Fruit fly (Drosophila melanogaster) whole organism, embryonic: Measurements from ENCODE around the gene CG15406.
A peak's percentile ranks its signal among the peaks of the same experiment; 100 is the strongest.

Experiments used
- Asciz ChIP-seq: fragments of 200-800 bp; sonication (Bioruptor generic); optimal IDR thresholded peaks from 2 replicates; lab custom pipeline; 2017; ENCODE audit warnings: missing biosample characterization, mild to moderate bottlenecking, missing genetic modification characterization, missing genetic modification reagents
- Awh ChIP-seq: fragments of 200-800 bp; sonication (Bioruptor generic); IDR thresholded peaks from 2 replicates; pipeline ENCODE4, ENCODE4 v1.3.6; 2022; ENCODE audit warnings: missing biosample characterization, missing genetic modification characterization
- B-H1 ChIP-seq: fragments of 200-800 bp; sonication (Bioruptor generic); IDR thresholded peaks from 3 replicates; pipeline ENCODE4 v1.3.6; 2022; ENCODE audit warnings: missing biosample characterization, missing genetic modification characterization
- B-H2 ChIP-seq: fragments of 200-800 bp; sonication (Bioruptor generic); optimal IDR thresholded peaks from 2 replicates; lab custom pipeline; 2018; ENCODE audit warnings: missing biosample characterization, mild to moderate bottlenecking, missing genetic modification characterization
- BEAF-32 ChIP-seq: fragments of 200-800 bp; sonication (Bioruptor generic); optimal IDR thresholded peaks from 3 replicates; lab custom pipeline; 2017; ENCODE audit warnings: missing biosample characterization, missing genetic modification characterization, mild to moderate bottlenecking, moderate library complexity, missing genetic modification reagents
- Bgb ChIP-seq: fragments of 200-800 bp; sonication (Bioruptor generic); IDR thresholded peaks from 2 replicates; pipeline ENCODE4 v1.3.6; 2022; ENCODE audit warnings: missing biosample characterization, missing genetic modification characterization; ENCODE audit not compliant: partially characterized antibody
- CG10543 ChIP-seq: fragments of 200-800 bp; sonication (Bioruptor generic); optimal IDR thresholded peaks from 3 replicates; lab custom pipeline; 2017; ENCODE audit warnings: missing biosample characterization, mild to moderate bottlenecking, missing genetic modification characterization, moderate library complexity
- CG11398 ChIP-seq: fragments of 200-800 bp; sonication (Bioruptor generic); optimal IDR thresholded peaks from 2 replicates; lab custom pipeline; 2016; ENCODE audit warnings: missing biosample characterization, missing genetic modification characterization
- CG13894 ChIP-seq: fragments of 200-800 bp; sonication (Bioruptor generic); optimal IDR thresholded peaks from 3 replicates; lab custom pipeline; 2018; ENCODE audit warnings: missing biosample characterization, mild to moderate bottlenecking, missing genetic modification characterization, moderate library complexity
- CG14710 ChIP-seq: fragments of 200-800 bp; sonication (Bioruptor generic); optimal IDR thresholded peaks from 3 replicates; lab custom pipeline; 2019; ENCODE audit warnings: missing biosample characterization, mild to moderate bottlenecking, missing genetic modification characterization, moderate library complexity
- CG15073 ChIP-seq: fragments of 200-800 bp; sonication (Bioruptor generic); optimal IDR thresholded peaks from 2 replicates; lab custom pipeline; 2016; ENCODE audit warnings: missing biosample characterization, missing genetic modification characterization
- CG1603 ChIP-seq: fragments of 200-800 bp; sonication (Bioruptor generic); optimal IDR thresholded peaks from 2 replicates; lab custom pipeline; 2019; ENCODE audit warnings: missing biosample characterization, mild to moderate bottlenecking, missing genetic modification characterization, moderate library complexity
- CG17912 ChIP-seq: fragments of 200-800 bp; sonication (Bioruptor generic); optimal IDR thresholded peaks from 2 replicates; lab custom pipeline; 2018; ENCODE audit warnings: missing biosample characterization, mild to moderate bottlenecking, missing genetic modification characterization
- CG2889 ChIP-seq: fragments of 200-800 bp; sonication (Bioruptor generic); IDR thresholded peaks from 3 replicates; pipeline ENCODE4 v1.3.6; 2022; ENCODE audit warnings: missing biosample characterization, missing genetic modification characterization
- CG30403 ChIP-seq: fragments of 200-800 bp; sonication (Bioruptor generic); optimal IDR thresholded peaks from 3 replicates; lab custom pipeline; 2016; ENCODE audit warnings: missing biosample characterization, missing genetic modification characterization
- CG31224 ChIP-seq: fragments of 200-800 bp; sonication (Bioruptor generic); IDR thresholded peaks from 2 replicates; pipeline ENCODE4 v1.3.6; 2022; ENCODE audit warnings: missing biosample characterization, missing genetic modification characterization
- CG34224 ChIP-seq: fragments of 200-800 bp; sonication (Bioruptor generic); IDR thresholded peaks from 3 replicates; pipeline ENCODE4 v1.3.6; 2022; ENCODE audit warnings: missing biosample characterization, missing genetic modification characterization; ENCODE audit not compliant: partially characterized antibody
- CG6765 ChIP-seq: fragments of 200-800 bp; sonication (Bioruptor generic); optimal IDR thresholded peaks from 3 replicates; lab custom pipeline; 2017; ENCODE audit warnings: missing biosample characterization, mild to moderate bottlenecking, missing genetic modification characterization
- CG7357 ChIP-seq: fragments of 200-800 bp; sonication (Bioruptor generic); IDR thresholded peaks from 3 replicates; pipeline ENCODE4 v1.3.6; 2022; ENCODE audit warnings: missing biosample characterization, missing genetic modification characterization
- CG8944 ChIP-seq: fragments of 200-800 bp; sonication (Bioruptor generic); optimal IDR thresholded peaks from 3 replicates; lab custom pipeline; 2016; ENCODE audit warnings: missing biosample characterization, missing genetic modification characterization
- CG9437 ChIP-seq: fragments of 200-800 bp; sonication (Bioruptor generic); optimal IDR thresholded peaks from 2 replicates; lab custom pipeline; 2018; ENCODE audit warnings: missing biosample characterization, mild to moderate bottlenecking, missing genetic modification characterization
- Dbx ChIP-seq: fragments of 200-800 bp; sonication (Bioruptor generic); IDR thresholded peaks from 3 replicates; pipeline ENCODE4 v1.3.6; 2022; ENCODE audit warnings: missing biosample characterization, missing genetic modification characterization
- Dll ChIP-seq: fragments of 200-800 bp; sonication (Bioruptor generic); IDR thresholded peaks from 4 replicates; pipeline ENCODE4 v1.3.6; 2022; ENCODE audit warnings: missing biosample characterization, missing genetic modification characterization; ENCODE audit not compliant: partially characterized antibody
- Ets65A ChIP-seq: fragments of 200-800 bp; sonication (Bioruptor generic); peaks from one replicate; lab custom pipeline; 2016; ENCODE audit warnings: missing biosample characterization, missing genetic modification characterization
- Rfx ChIP-seq: fragments of 200-800 bp; sonication (Bioruptor generic); IDR thresholded peaks from 2 replicates; pipeline ENCODE4 v1.3.6; 2022; ENCODE audit warnings: missing biosample characterization, missing genetic modification characterization
- Spps ChIP-seq: fragments of 200-800 bp; sonication (Bioruptor generic); optimal IDR thresholded peaks from 2 replicates; lab custom pipeline; 2018; ENCODE audit warnings: missing biosample characterization, mild to moderate bottlenecking, missing genetic modification characterization
- TFAM ChIP-seq: fragments of 200-800 bp; sonication (Bioruptor generic); optimal IDR thresholded peaks from 2 replicates; lab custom pipeline; 2017; ENCODE audit warnings: missing biosample characterization, missing genetic modification characterization, inconsistent platforms
- bigmax ChIP-seq: fragments of 200-800 bp; sonication (Bioruptor generic); optimal IDR thresholded peaks from 2 replicates; lab custom pipeline; 2018; ENCODE audit warnings: missing biosample characterization, mild to moderate bottlenecking, missing genetic modification characterization
- dysf ChIP-seq: fragments of 200-800 bp; sonication (Bioruptor generic); IDR thresholded peaks from 3 replicates; pipeline ENCODE4 v1.3.6; 2022; ENCODE audit warnings: missing biosample characterization, missing genetic modification characterization
- emc ChIP-seq: fragments of 200-800 bp; sonication (Bioruptor generic); optimal IDR thresholded peaks from 2 replicates; lab custom pipeline; 2016; ENCODE audit warnings: missing biosample characterization, missing genetic modification characterization
- esg ChIP-seq: fragments of 200-800 bp; sonication (Bioruptor generic); conservative IDR thresholded peaks from 2 replicates; pipeline ENCODE4 v1.3.6; 2022; ENCODE audit warnings: missing biosample characterization, missing genetic modification characterization
- eyg ChIP-seq: fragments of 200-800 bp; sonication (Bioruptor generic); optimal IDR thresholded peaks from 3 replicates; lab custom pipeline; 2016; ENCODE audit warnings: missing biosample characterization, missing genetic modification characterization
- fd3F ChIP-seq: fragments of 200-800 bp; sonication (Bioruptor generic); optimal IDR thresholded peaks from 2 replicates; lab custom pipeline; 2018; ENCODE audit warnings: missing biosample characterization, mild to moderate bottlenecking, missing genetic modification characterization, moderate library complexity
- hbn ChIP-seq: fragments of 200-800 bp; sonication (Bioruptor generic); IDR thresholded peaks from 2 replicates; pipeline ENCODE4 v1.3.6; 2022; ENCODE audit warnings: missing biosample characterization, missing genetic modification characterization; ENCODE audit not compliant: partially characterized antibody
- jing ChIP-seq: fragments of 200-800 bp; sonication (Bioruptor generic); optimal IDR thresholded peaks from 2 replicates; lab custom pipeline; 2018; ENCODE audit warnings: missing biosample characterization, mild to moderate bottlenecking, missing genetic modification characterization
- kah ChIP-seq: fragments of 200-800 bp; sonication (Bioruptor generic); optimal IDR thresholded peaks from 2 replicates; lab custom pipeline; 2018; ENCODE audit warnings: missing biosample characterization, mild to moderate bottlenecking, missing genetic modification characterization
- nmo ChIP-seq: fragments of 200-800 bp; sonication (Bioruptor generic); optimal IDR thresholded peaks from 2 replicates; lab custom pipeline; 2018; ENCODE audit warnings: missing biosample characterization, mild to moderate bottlenecking, missing genetic modification characterization, moderate library complexity
- p53 ChIP-seq: fragments of 200-800 bp; sonication (Bioruptor generic); optimal IDR thresholded peaks from 2 replicates; lab custom pipeline; 2016; ENCODE audit warnings: missing biosample characterization, missing genetic modification characterization
- pita ChIP-seq: fragments of 200-800 bp; sonication (Bioruptor generic); optimal IDR thresholded peaks from 2 replicates; lab custom pipeline; 2017; ENCODE audit warnings: missing biosample characterization, mild to moderate bottlenecking, missing genetic modification characterization
- psq ChIP-seq: fragments of 200-800 bp; sonication (Bioruptor generic); optimal IDR thresholded peaks from 2 replicates; lab custom pipeline; 2017; ENCODE audit warnings: missing biosample characterization, missing genetic modification characterization
- sens-2 ChIP-seq: fragments of 200-800 bp; sonication (Bioruptor generic); IDR thresholded peaks from 2 replicates; pipeline ENCODE4 v1.3.6; 2022; ENCODE audit warnings: missing biosample characterization, missing genetic modification characterization
- slp2 ChIP-seq: fragments of 200-800 bp; sonication (Bioruptor generic); optimal IDR thresholded peaks from 2 replicates; lab custom pipeline; 2016; ENCODE audit warnings: missing biosample characterization, missing genetic modification characterization
- ssp ChIP-seq: fragments of 200-800 bp; sonication (Bioruptor generic); IDR thresholded peaks from 2 replicates; pipeline ENCODE4 v1.3.6; 2022; ENCODE audit warnings: missing biosample characterization, missing genetic modification characterization
- stc ChIP-seq: fragments of 200-800 bp; sonication (Bioruptor generic); IDR thresholded peaks from 2 replicates; pipeline ENCODE4 v1.3.6; 2022; ENCODE audit warnings: missing biosample characterization, missing genetic modification characterization
- tna ChIP-seq: fragments of 200-800 bp; sonication (Bioruptor generic); IDR thresholded peaks from 2 replicates; pipeline ENCODE4 v1.3.6; 2022; ENCODE audit warnings: missing biosample characterization, missing genetic modification characterization; ENCODE audit not compliant: partially characterized antibody
- tx ChIP-seq: fragments of 200-800 bp; sonication (Bioruptor generic); optimal IDR thresholded peaks from 2 replicates; lab custom pipeline; 2016; ENCODE audit warnings: missing biosample characterization, missing genetic modification characterization
- usp ChIP-seq: fragments of >200 bp; optimal IDR thresholded peaks from 2 replicates; lab custom pipeline; 2017; ENCODE audit warnings: missing biosample characterization, missing genetic modification characterization
- z ChIP-seq: fragments of 200-800 bp; sonication (Bioruptor generic); IDR thresholded peaks from 3 replicates; pipeline ENCODE4 v1.3.6; 2022; ENCODE audit warnings: missing biosample characterization, missing genetic modification characterization
- zfh1 ChIP-seq: fragments of 200-800 bp; sonication (Bioruptor generic); IDR thresholded peaks from 3 replicates; pipeline ENCODE4 v1.3.6; 2022; ENCODE audit warnings: missing biosample characterization, missing genetic modification characterization

Gene CG15406

DNA sequence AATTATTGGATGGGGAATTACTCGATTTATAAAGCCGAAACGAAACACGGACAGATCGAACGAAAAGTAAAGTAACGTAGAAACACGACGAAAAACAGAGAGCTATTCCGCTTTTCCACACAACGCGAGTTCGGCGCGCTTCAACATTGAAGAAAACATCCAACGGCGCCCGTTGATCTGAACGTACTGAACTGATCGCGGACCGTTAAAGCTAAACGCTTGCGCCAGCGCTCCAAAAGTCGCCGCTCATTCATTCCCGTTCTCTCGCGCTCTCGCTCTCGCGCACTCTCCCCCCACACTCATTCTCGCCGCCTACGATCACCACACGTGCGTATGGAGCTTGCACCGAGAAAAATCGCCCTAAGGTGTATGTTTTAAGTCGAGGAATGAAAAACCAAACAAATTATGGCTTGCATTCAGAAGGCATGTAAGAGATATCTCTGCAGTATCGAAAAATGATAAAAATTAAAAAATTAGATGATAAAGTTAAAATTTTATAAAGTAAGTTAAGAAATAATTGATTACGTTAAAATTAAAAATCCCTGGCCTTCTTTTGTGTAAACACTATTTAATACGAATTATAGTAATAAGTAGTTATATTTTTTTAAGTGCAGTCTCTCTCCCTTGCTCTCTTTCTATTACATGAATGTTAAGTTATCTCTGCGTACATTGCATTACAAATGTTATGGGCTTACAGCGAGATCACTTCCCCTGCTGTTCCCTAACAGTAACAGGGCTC, 45.8 kb downstream of the CG15406 start, which contains the start of gene E23 (continued):
- peak; percentile 98 for TF ChIP-seq Dbx
- TF ChIP-seq CG15073 (GFP tag; lab: Kevin White, UChicago) = peak; percentile 83
- TF ChIP-seq Ets65A = peak; percentile 99
- TF ChIP-seq kah (GFP tag; lab: Kevin White, UChicago) = peak; percentile 94
- TF ChIP-seq CG17912 (GFP tag; lab: Kevin White, UChicago) = peak; percentile 97
- TF ChIP-seq CG2889 (GFP tag; lab: Robert Waterston, UW) = peak; percentile 95
- TF ChIP-seq pita (GFP tag; lab: Kevin White, UChicago) = no peak
- peak; percentile 93 for TF ChIP-seq jing (GFP tag; lab: Kevin White, UChicago)
- TF ChIP-seq Asciz = peak; percentile 99
- TF ChIP-seq CG7357 = peak; percentile 95
- TF ChIP-seq CG11398 = peak; percentile 79
- peak; percentile 94 for TF ChIP-seq sens-2 (GFP tag; lab: Robert Waterston, UW)
- peak; percentile 91 for TF ChIP-seq CG13894 (tag; lab: Kevin White, UChicago)
- peak; percentile 96 for TF ChIP-seq slp2 (GFP tag; lab: Kevin White, UChicago)
- peak; percentile 98 for TF ChIP-seq Spps
- TF ChIP-seq emc (GFP tag; lab: Kevin White, UChicago) = peak; percentile 91
- TF ChIP-seq B-H1 = peak; percentile 96
- TF ChIP-seq B-H2 = peak; percentile 95
- peak; percentile 94 for TF ChIP-seq tx (GFP tag; lab: Kevin White, UChicago)
- TF ChIP-seq usp (GFP tag; lab: Kevin White, UChicago) = no peak
- TF ChIP-seq CG31224 = peak; percentile 95
- peak; percentile 17 for TF ChIP-seq BEAF-32
- TF ChIP-seq z (GFP tag; lab: Robert Waterston, UW) = peak; percentile 71; the same call in 2 of the 3 replicates
- peak; percentile 52; the same call in 2 of the 3 replicates for TF ChIP-seq CG34224 (GFP tag; lab: Robert Waterston, UW)
- peak; percentile 98 for TF ChIP-seq esg (GFP tag; lab: Robert Waterston, UW)
- TF ChIP-seq eyg (GFP tag; lab: Kevin White, UChicago) = peak; percentile 86
- peak; percentile 98 for TF ChIP-seq stc (GFP tag; lab: Robert Waterston, UW)
- peak; percentile 98 for TF ChIP-seq CG14710 (tag; lab: Kevin White, UChicago)
- TF ChIP-seq CG10543 (GFP tag; lab: Kevin White, UChicago) = peak; percentile 99
- peak; percentile 97 for TF ChIP-seq Awh (GFP tag; lab: Robert Waterston, UW)
- TF ChIP-seq dysf = peak; percentile 99
- peak; percentile 98 for TF ChIP-seq Rfx (GFP tag; lab: Robert Waterston, UW)
- TF ChIP-seq ssp (GFP tag; lab: Robert Waterston, UW) = peak; percentile 93
- TF ChIP-seq nmo (GFP tag; lab: Kevin White, UChicago) = peak; percentile 100
- peak; percentile 60; the same call in 1 of the 2 replicates for TF ChIP-seq tna
- TF ChIP-seq CG30403 (GFP tag; lab: Kevin White, UChicago) = peak; percentile 99
- TF ChIP-seq Bgb (GFP tag; lab: Robert Waterston, UW) = peak; percentile 78
- TF ChIP-seq CG6765 (GFP tag; lab: Kevin White, UChicago) = peak; percentile 96
- peak; percentile 97 for TF ChIP-seq fd3F (GFP tag; lab: Kevin White, UChicago)
- peak; percentile 43; the same call in 3 of the 4 replicates for TF ChIP-seq Dll (GFP tag; lab: Robert Waterston, UW)
- TF ChIP-seq psq = peak; percentile 94
- peak; percentile 88 for TF ChIP-seq CG1603 (tag; lab: Kevin White, UChicago)
- TF ChIP-seq CG9437 (GFP tag; lab: Kevin White, UChicago) = peak; percentile 97
- TF ChIP-seq CG8944 (GFP tag; lab: Kevin White, UChicago) = peak; percentile 93
- TF ChIP-seq p53 (GFP tag; lab: Kevin White, UChicago) = peak; percentile 83
- no peak for TF ChIP-seq hbn
- TF ChIP-seq bigmax (GFP tag; lab: Kevin White, UChicago) = peak; percentile 48
- peak; percentile 98 for TF ChIP-seq zfh1 (GFP tag; lab: Robert Waterston, UW)
- peak; percentile 90 for TF ChIP-seq TFAM
